Worm (Caenorhabditis elegans) whole organism, L3 larva: ENCODE data around the gene nhr-101.

Experiments
- ZK546.5 ChIP-seq: sonication (generic microtip); optimal IDR thresholded peaks from 2 replicates; lab custom pipeline; 2017; ENCODE audit warnings: missing biosample characterization, missing genetic modification characterization
- aly-2 ChIP-seq: fragments of 150-350 bp; optimal IDR thresholded peaks from 2 replicates; lab custom pipeline; 2014; ENCODE audit warnings: missing biosample characterization, missing genetic modification characterization
- ama-1 ChIP-seq: fragments of 150-350 bp; optimal IDR thresholded peaks from 2 replicates; lab custom pipeline; 2018
- ceh-16 ChIP-seq: sonication (generic microtip); optimal IDR thresholded peaks from 2 replicates; lab custom pipeline; 2017; ENCODE audit warnings: missing biosample characterization, missing genetic modification characterization
- ceh-28 ChIP-seq: fragments of 150-350 bp; optimal IDR thresholded peaks from 2 replicates; lab custom pipeline; 2014; ENCODE audit warnings: missing biosample characterization, missing genetic modification reagents, missing genetic modification characterization
- ceh-82 ChIP-seq: fragments of 150-350 bp; optimal IDR thresholded peaks from 2 replicates; lab custom pipeline; 2014; ENCODE audit warnings: missing biosample characterization, missing genetic modification characterization
- ceh-9 ChIP-seq: sonication (generic microtip); optimal IDR thresholded peaks from 2 replicates; lab custom pipeline; 2018; ENCODE audit warnings: missing biosample characterization, missing genetic modification characterization
- daf-12 ChIP-seq: fragments of 150-350 bp; optimal IDR thresholded peaks from 2 replicates; lab custom pipeline; 2014; ENCODE audit warnings: missing biosample characterization, missing genetic modification reagents, missing genetic modification characterization
- egl-27 ChIP-seq: sonication (generic microtip); optimal IDR thresholded peaks from 4 replicates; lab custom pipeline; 2017; ENCODE audit warnings: missing biosample characterization, missing genetic modification reagents, missing genetic modification characterization
- egl-5 ChIP-seq: fragments of 150-350 bp; optimal IDR thresholded peaks from 2 replicates; lab custom pipeline; 2017; ENCODE audit warnings: missing biosample characterization, missing genetic modification reagents, missing genetic modification characterization, inconsistent platforms
- elt-1 ChIP-seq: fragments of 150-350 bp; optimal IDR thresholded peaks from 2 replicates; lab custom pipeline; 2014; ENCODE audit warnings: missing biosample characterization, missing genetic modification characterization
- elt-2 ChIP-seq: sonication (generic microtip); optimal IDR thresholded peaks from 2 replicates; lab custom pipeline; 2016; ENCODE audit warnings: missing genetic modification reagents, mild to moderate bottlenecking, missing genetic modification characterization, missing compliant biosample characterization
- elt-3 ChIP-seq, 3 experiments: fragments of 150-350 bp in 1 of 3; sonication (generic microtip) in 2 of 3; optimal IDR thresholded peaks; 2 replicates in 2 of 3; 4 replicates in 1 of 3; lab custom pipeline; 2014 to 2017; ENCODE audit warnings: missing biosample characterization in 3 of 3, missing genetic modification characterization in 3 of 3
- eor-1 ChIP-seq, 2 experiments: fragments of 150-350 bp; optimal IDR thresholded peaks; 2 replicates each; lab custom pipeline; 2014 to 2018; ENCODE audit warnings: missing biosample characterization in 2 of 2, missing genetic modification characterization in 2 of 2
- fkh-2 ChIP-seq: fragments of 150-350 bp; optimal IDR thresholded peaks from 2 replicates; lab custom pipeline; 2014; ENCODE audit warnings: missing biosample characterization, missing genetic modification reagents, missing genetic modification characterization
- fos-1 ChIP-seq: fragments of 150-350 bp; optimal IDR thresholded peaks from 2 replicates; lab custom pipeline; 2014; ENCODE audit warnings: missing biosample characterization, missing genetic modification characterization
- hmg-11 ChIP-seq: sonication (generic microtip); optimal IDR thresholded peaks from 2 replicates; lab custom pipeline; 2016; ENCODE audit warnings: missing genetic modification characterization, missing compliant biosample characterization
- jun-1 ChIP-seq: fragments of 150-350 bp; optimal IDR thresholded peaks from 2 replicates; lab custom pipeline; 2014; ENCODE audit warnings: missing biosample characterization, missing genetic modification reagents, missing genetic modification characterization
- lin-39 ChIP-seq: fragments of 150-350 bp; optimal IDR thresholded peaks from 2 replicates; lab custom pipeline; 2018; ENCODE audit warnings: missing biosample characterization, missing genetic modification reagents, missing genetic modification characterization
- lsy-12 ChIP-seq: sonication (generic microtip); optimal IDR thresholded peaks from 2 replicates; lab custom pipeline; 2016; ENCODE audit warnings: mild to moderate bottlenecking, missing genetic modification characterization, missing compliant biosample characterization
- mdl-1 ChIP-seq: fragments of 150-350 bp; optimal IDR thresholded peaks from 2 replicates; lab custom pipeline; 2014; ENCODE audit warnings: missing biosample characterization, missing genetic modification characterization
- mml-1 ChIP-seq: fragments of 150-350 bp; sonication (generic microtip); optimal IDR thresholded peaks from 3 replicates; lab custom pipeline; 2014; ENCODE audit warnings: missing biosample characterization, missing genetic modification characterization
- nfya-1 ChIP-seq: sonication (generic microtip); optimal IDR thresholded peaks from 2 replicates; lab custom pipeline; 2017; ENCODE audit warnings: missing genetic modification characterization, mild to moderate bottlenecking, missing compliant biosample characterization, antibody characterized with exemption, moderate library complexity; ENCODE audit not compliant: insufficient read depth
- nhr-11 ChIP-seq: fragments of 150-350 bp; optimal IDR thresholded peaks from 2 replicates; lab custom pipeline; 2014; ENCODE audit warnings: missing biosample characterization, missing genetic modification characterization
- nhr-23 ChIP-seq: fragments of 150-350 bp; optimal IDR thresholded peaks from 2 replicates; lab custom pipeline; 2014; ENCODE audit warnings: missing biosample characterization, missing genetic modification reagents, missing genetic modification characterization
- nhr-237 ChIP-seq: fragments of 150-350 bp; optimal IDR thresholded peaks from 2 replicates; lab custom pipeline; 2014; ENCODE audit warnings: missing biosample characterization, missing genetic modification characterization
- nhr-25 ChIP-seq: sonication (generic microtip); optimal IDR thresholded peaks from 2 replicates; lab custom pipeline; 2017; ENCODE audit warnings: missing biosample characterization, missing genetic modification characterization
- nhr-28 ChIP-seq: fragments of 150-350 bp; optimal IDR thresholded peaks from 2 replicates; lab custom pipeline; 2014; ENCODE audit warnings: missing biosample characterization, missing genetic modification characterization
- nhr-43 ChIP-seq: sonication (generic microtip); optimal IDR thresholded peaks from 2 replicates; lab custom pipeline; 2016; ENCODE audit warnings: mild to moderate bottlenecking, missing genetic modification characterization, missing compliant biosample characterization; ENCODE audit not compliant: poor library complexity, severe bottlenecking
- nhr-67 ChIP-seq: fragments of 150-350 bp; optimal IDR thresholded peaks from 2 replicates; lab custom pipeline; 2014; ENCODE audit warnings: missing biosample characterization, missing genetic modification characterization
- nhr-76 ChIP-seq: fragments of 150-350 bp; sonication (generic microtip); optimal IDR thresholded peaks from 5 replicates; lab custom pipeline; 2014; ENCODE audit warnings: missing biosample characterization, missing genetic modification characterization
- nhr-77 ChIP-seq: fragments of 150-350 bp; optimal IDR thresholded peaks from 2 replicates; lab custom pipeline; 2014; ENCODE audit warnings: missing biosample characterization, missing genetic modification characterization
- pha-4 ChIP-seq: fragments of 150-350 bp; optimal IDR thresholded peaks from 2 replicates; lab custom pipeline; 2014; ENCODE audit warnings: missing biosample characterization, missing genetic modification reagents, missing genetic modification characterization
- pqm-1 ChIP-seq: fragments of 150-350 bp; optimal IDR thresholded peaks from 2 replicates; lab custom pipeline; 2017; ENCODE audit warnings: missing biosample characterization, missing genetic modification characterization, inconsistent platforms
- sea-2 ChIP-seq: fragments of 150-350 bp; sonication (generic microtip); optimal IDR thresholded peaks from 4 replicates; lab custom pipeline; 2014; ENCODE audit warnings: missing biosample characterization, missing genetic modification reagents, missing genetic modification characterization
- skn-1 ChIP-seq: fragments of 150-350 bp; optimal IDR thresholded peaks from 2 replicates; lab custom pipeline; 2014; ENCODE audit warnings: missing biosample characterization, missing genetic modification characterization
- snpc-4 ChIP-seq: fragments of 150-350 bp; optimal IDR thresholded peaks from 2 replicates; lab custom pipeline; 2014; ENCODE audit warnings: missing biosample characterization, missing genetic modification characterization
- tbx-2 ChIP-seq: sonication (generic microtip); optimal IDR thresholded peaks from 2 replicates; lab custom pipeline; 2016; ENCODE audit warnings: mild to moderate bottlenecking, missing genetic modification characterization, missing compliant biosample characterization
- unc-62 ChIP-seq: fragments of 150-350 bp; sonication (generic microtip); optimal IDR thresholded peaks from 4 replicates; lab custom pipeline; 2014; ENCODE audit warnings: missing biosample characterization, missing genetic modification reagents, missing genetic modification characterization
- zag-1 ChIP-seq: fragments of 150-350 bp; optimal IDR thresholded peaks from 2 replicates; lab custom pipeline; 2014; ENCODE audit warnings: missing biosample characterization, missing genetic modification characterization
- ztf-4 ChIP-seq: fragments of 150-350 bp; optimal IDR thresholded peaks from 2 replicates; lab custom pipeline; 2014; ENCODE audit warnings: missing biosample characterization, missing genetic modification characterization

The nhr-101 gene

DNA sequence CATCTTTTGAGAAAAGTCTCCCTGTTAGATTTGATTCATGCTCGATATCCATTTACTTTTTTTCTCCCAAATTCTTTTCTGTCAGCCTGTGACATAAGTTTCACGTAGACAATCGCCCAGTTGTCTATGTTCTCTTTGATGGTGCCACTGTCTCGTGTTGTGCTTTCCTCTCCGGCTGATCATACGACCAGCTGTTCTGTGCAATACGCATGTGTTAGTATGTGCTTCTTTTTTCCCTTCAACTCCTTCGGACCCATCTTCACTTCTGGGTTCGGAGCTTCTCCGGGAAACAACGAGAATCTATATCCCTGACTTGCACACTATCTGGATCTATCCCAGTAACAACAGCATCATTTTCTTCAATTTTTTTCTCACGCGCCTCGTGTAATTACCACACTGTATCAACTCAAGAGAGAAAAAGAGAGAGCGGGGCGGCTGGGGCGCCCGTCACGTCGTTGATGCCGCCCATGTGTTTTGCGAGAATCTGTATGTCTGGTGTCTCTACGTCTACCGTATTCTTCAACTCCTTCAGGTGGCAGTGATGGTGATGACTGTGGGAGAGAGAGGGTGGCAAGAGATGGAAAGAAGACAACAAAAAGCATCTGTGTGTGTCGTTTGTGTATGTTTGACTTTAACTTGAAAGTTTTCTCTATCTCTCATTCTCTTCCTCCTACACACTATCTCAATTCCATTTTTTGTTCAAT is 38.3 kb upstream of the nhr-101 start:
- TF ChIP-seq ceh-28 (peak; percentile 35), ceh-9 (tag; lab: Kevin White, UChicago) (no peak), mml-1 (tag; lab: Kevin White, UChicago) (no peak), egl-5 (tag; lab: Kevin White, UChicago) (peak; percentile 21), mdl-1 (peak; percentile 77), jun-1 (tag; lab: Kevin White, UChicago) (peak; percentile 82), nhr-77 (no peak), fos-1 (tag; lab: Kevin White, UChicago) (no peak), hmg-11 (tag; lab: Kevin White, UChicago) (no peak), eor-1 (tag; optimal IDR thresholded peaks at IDR 0.05; lab: Kevin White, UChicago) (no peak), snpc-4 (tag; lab: Kevin White, UChicago) (peak; percentile 36), nhr-76 (tag; lab: Kevin White, UChicago) (no peak), ceh-16 (tag; lab: Kevin White, UChicago) (no peak), nhr-67 (tag; lab: Kevin White, UChicago) (no peak), nfya-1 (tag; lab: Kevin White, UChicago) (peak; percentile 52), nhr-25 (tag; lab: Kevin White, UChicago) (peak; percentile 95), elt-3 (tag; optimal IDR thresholded peaks at IDR 0.05; lab: Kevin White, UChicago) (peak in 1 of 3 experiments; percentile 43), nhr-11 (tag; lab: Kevin White, UChicago) (no peak), tbx-2 (tag; lab: Kevin White, UChicago) (peak; percentile 54), nhr-23 (tag; lab: Kevin White, UChicago) (peak; percentile 28), zag-1 (tag; lab: Kevin White, UChicago) (no peak), lin-39 (tag; lab: Kevin White, UChicago) (peak; percentile 42), pha-4 (tag; lab: Kevin White, UChicago) (peak; percentile 96), aly-2 (no peak), lsy-12 (tag; lab: Kevin White, UChicago) (peak; percentile 58), unc-62 (GFP tag; lab: Kevin White, UChicago) (peak; percentile 62), ztf-4 (tag; lab: Kevin White, UChicago) (peak; percentile 18), elt-1 (tag; lab: Kevin White, UChicago) (peak; percentile 58), skn-1 (tag; lab: Kevin White, UChicago) (peak; percentile 73), ceh-82 (tag; lab: Kevin White, UChicago) (no peak), egl-27 (peak; percentile 85), ZK546.5 (tag; lab: Kevin White, UChicago) (no peak), nhr-43 (peak; percentile 70), elt-2 (tag; lab: Kevin White, UChicago) (peak; percentile 88), daf-12 (tag; lab: Kevin White, UChicago) (no peak), fkh-2 (tag; lab: Kevin White, UChicago) (no peak), nhr-28 (tag; lab: Kevin White, UChicago) (no peak), sea-2 (no peak), pqm-1 (tag; lab: Kevin White, UChicago) (peak; percentile 81), nhr-237 (tag; lab: Kevin White, UChicago) (no peak), ama-1 (lab: Kevin White, UChicago) (no peak)

- no peak for TF ChIP-seq egl-5 (tag; lab: Kevin White, UChicago)
- no peak for TF ChIP-seq pha-4 (tag; lab: Kevin White, UChicago)
- TF ChIP-seq unc-62 (GFP tag; lab: Kevin White, UChicago), result no peak
- no peak for TF ChIP-seq nhr-11 (tag; lab: Kevin White, UChicago)
Observed at ce11 chrV:11532535-11532853, 37.8 kb upstream of the nhr-101 start.
